Fruit fly (Drosophila melanogaster) whole organism, embryonic: ENCODE results near the gene CG43060.
A peak's percentile ranks its signal among the peaks of the same experiment; 100 is the strongest.

ENCODE experiments used
- Abd-B ChIP-seq: fragments of 200-800 bp; sonication (Bioruptor generic); optimal IDR thresholded peaks from 2 replicates; lab custom pipeline; 2018; ENCODE audit warnings: missing biosample characterization, mild to moderate bottlenecking, missing genetic modification characterization, moderate library complexity
- Antp ChIP-seq: fragments of 200-800 bp; sonication (Bioruptor generic); optimal IDR thresholded peaks from 3 replicates; lab custom pipeline; 2016; ENCODE audit warnings: missing biosample characterization, missing genetic modification characterization
- CG10321 ChIP-seq: fragments of 200-800 bp; sonication (Bioruptor generic); IDR thresholded peaks from 2 replicates; pipeline ENCODE4 v1.3.6; 2022; ENCODE audit warnings: missing biosample characterization, missing genetic modification characterization
- CG10366 ChIP-seq: fragments of 200-800 bp; sonication (Bioruptor generic); IDR thresholded peaks from 2 replicates; pipeline ENCODE4 v1.3.6; 2022; ENCODE audit warnings: missing biosample characterization, missing genetic modification characterization
- CG11093 ChIP-seq: fragments of 200-800 bp; sonication (Bioruptor generic); IDR thresholded peaks from 3 replicates; pipeline ENCODE4 v1.3.6; 2022; ENCODE audit warnings: missing biosample characterization, missing genetic modification characterization
- CG12155 ChIP-seq: fragments of 200-800 bp; sonication (Bioruptor generic); optimal IDR thresholded peaks from 3 replicates; lab custom pipeline; 2016; ENCODE audit warnings: missing biosample characterization, missing genetic modification characterization
- CG12744 ChIP-seq: fragments of 200-800 bp; sonication (Bioruptor generic); optimal IDR thresholded peaks from 2 replicates; lab custom pipeline; 2016; ENCODE audit warnings: missing biosample characterization, missing genetic modification characterization
- CG12942 ChIP-seq: fragments of 200-800 bp; sonication (Bioruptor generic); optimal IDR thresholded peaks from 3 replicates; lab custom pipeline; 2016; ENCODE audit warnings: missing biosample characterization, missing genetic modification characterization
- CG14710 ChIP-seq: fragments of 200-800 bp; sonication (Bioruptor generic); optimal IDR thresholded peaks from 3 replicates; lab custom pipeline; 2019; ENCODE audit warnings: missing biosample characterization, mild to moderate bottlenecking, missing genetic modification characterization, moderate library complexity
- CG1529 ChIP-seq: fragments of 200-800 bp; sonication (Bioruptor generic); optimal IDR thresholded peaks from 3 replicates; lab custom pipeline; 2018; ENCODE audit warnings: missing biosample characterization, missing genetic modification characterization
- CG1602 ChIP-seq: fragments of 200-800 bp; sonication (Bioruptor generic); optimal IDR thresholded peaks from 3 replicates; lab custom pipeline; 2016; ENCODE audit warnings: missing biosample characterization, missing genetic modification characterization
- CG17802 ChIP-seq: fragments of 200-800 bp; sonication (Bioruptor generic); optimal IDR thresholded peaks from 2 replicates; lab custom pipeline; 2018; ENCODE audit warnings: missing biosample characterization, mild to moderate bottlenecking, missing genetic modification characterization, moderate library complexity
- CG2199 ChIP-seq: fragments of 200-800 bp; sonication (Bioruptor generic); IDR thresholded peaks from 3 replicates; pipeline ENCODE4 v1.3.6; 2022; ENCODE audit warnings: missing biosample characterization, missing genetic modification characterization
- CG31365 ChIP-seq: fragments of 200-800 bp; sonication (Bioruptor generic); optimal IDR thresholded peaks from 2 replicates; lab custom pipeline; 2018; ENCODE audit warnings: missing biosample characterization, mild to moderate bottlenecking, missing genetic modification characterization
- CG32532 ChIP-seq: fragments of 200-800 bp; sonication (Bioruptor generic); IDR thresholded peaks from 2 replicates; pipeline ENCODE4 v1.3.6; 2022; ENCODE audit warnings: missing biosample characterization, missing genetic modification characterization
- CG4707 ChIP-seq: fragments of 200-800 bp; sonication (Bioruptor generic); optimal IDR thresholded peaks from 2 replicates; lab custom pipeline; 2018; ENCODE audit warnings: missing biosample characterization, mild to moderate bottlenecking, missing genetic modification characterization, moderate library complexity
- CG4730 ChIP-seq: fragments of 200-800 bp; sonication (Bioruptor generic); IDR thresholded peaks from 2 replicates; pipeline ENCODE4 v1.3.6; 2022; ENCODE audit warnings: missing biosample characterization, missing genetic modification characterization
- CG4854 ChIP-seq: fragments of 200-800 bp; sonication (Bioruptor generic); optimal IDR thresholded peaks from 2 replicates; lab custom pipeline; 2016; ENCODE audit warnings: missing biosample characterization, missing genetic modification characterization, inconsistent platforms
- CG6683 ChIP-seq: fragments of 200-800 bp; sonication (Bioruptor generic); optimal IDR thresholded peaks from 2 replicates; lab custom pipeline; 2017; ENCODE audit warnings: missing biosample characterization, mild to moderate bottlenecking, missing genetic modification characterization, missing genetic modification reagents
- CG6791 ChIP-seq: fragments of 200-800 bp; sonication (Bioruptor generic); IDR thresholded peaks from 3 replicates; pipeline ENCODE4 v1.3.6; 2022; ENCODE audit warnings: missing biosample characterization, missing genetic modification characterization; ENCODE audit not compliant: partially characterized antibody
- CG8290 ChIP-seq, 3 experiments: fragments of 200-800 bp; sonication (Bioruptor generic); optimal IDR thresholded peaks; 2 replicates each; lab custom pipeline; 2016 to 2019; ENCODE audit warnings: missing biosample characterization in 3 of 3, missing genetic modification characterization in 3 of 3, mild to moderate bottlenecking in 2 of 3, moderate library complexity in 1 of 3
- CG8388 ChIP-seq: fragments of 200-800 bp; sonication (Bioruptor generic); optimal IDR thresholded peaks from 2 replicates; lab custom pipeline; 2019; ENCODE audit warnings: missing biosample characterization, mild to moderate bottlenecking, missing genetic modification characterization, moderate library complexity
- D19A ChIP-seq: fragments of 200-800 bp; optimal IDR thresholded peaks from 3 replicates; lab custom pipeline; 2019; ENCODE audit warnings: missing biosample characterization, mild to moderate bottlenecking, missing genetic modification characterization, moderate library complexity
- E2f1 ChIP-seq: fragments of 200-800 bp; sonication (Bioruptor generic); IDR thresholded peaks from 2 replicates; pipeline ENCODE4 v1.3.6; 2022; ENCODE audit warnings: missing biosample characterization, missing genetic modification characterization
- ERR ChIP-seq: fragments of 200-800 bp; sonication (Bioruptor generic); optimal IDR thresholded peaks from 2 replicates; lab custom pipeline; 2016; ENCODE audit warnings: missing biosample characterization, missing genetic modification characterization
- Fer1 ChIP-seq: fragments of 200-800 bp; sonication (Bioruptor generic); optimal IDR thresholded peaks from 2 replicates; lab custom pipeline; 2017; ENCODE audit warnings: missing biosample characterization, mild to moderate bottlenecking, missing genetic modification characterization
- Kr ChIP-seq: fragments of 200-800 bp; sonication (Bioruptor generic); optimal IDR thresholded peaks from 2 replicates; lab custom pipeline; 2017; ENCODE audit warnings: missing biosample characterization, mild to moderate bottlenecking, missing genetic modification characterization
- Max ChIP-seq: fragments of 200-800 bp; sonication (Bioruptor generic); optimal IDR thresholded peaks from 2 replicates; lab custom pipeline; 2016; ENCODE audit warnings: missing biosample characterization, mild to moderate bottlenecking, missing genetic modification characterization
- Med ChIP-seq: fragments of 200-800 bp; sonication (Bioruptor generic); peaks from one replicate; lab custom pipeline; 2016; ENCODE audit warnings: missing biosample characterization, missing genetic modification characterization, mild to moderate bottlenecking, inconsistent platforms, moderate library complexity
- NFAT ChIP-seq: fragments of 200-800 bp; sonication (Bioruptor generic); IDR thresholded peaks from 2 replicates; pipeline ENCODE4 v1.3.6; 2022; ENCODE audit warnings: missing biosample characterization, missing genetic modification characterization
- Rfx ChIP-seq: fragments of 200-800 bp; sonication (Bioruptor generic); IDR thresholded peaks from 2 replicates; pipeline ENCODE4 v1.3.6; 2022; ENCODE audit warnings: missing biosample characterization, missing genetic modification characterization
- Spps ChIP-seq: fragments of 200-800 bp; sonication (Bioruptor generic); optimal IDR thresholded peaks from 2 replicates; lab custom pipeline; 2018; ENCODE audit warnings: missing biosample characterization, mild to moderate bottlenecking, missing genetic modification characterization
- TFAM ChIP-seq: fragments of 200-800 bp; sonication (Bioruptor generic); optimal IDR thresholded peaks from 2 replicates; lab custom pipeline; 2017; ENCODE audit warnings: missing biosample characterization, missing genetic modification characterization, inconsistent platforms
- Xbp1 ChIP-seq: fragments of 200-800 bp; sonication (Bioruptor generic); optimal IDR thresholded peaks from 3 replicates; lab custom pipeline; 2016; ENCODE audit warnings: missing biosample characterization, mild to moderate bottlenecking, missing genetic modification characterization
- ase ChIP-seq: fragments of 200-800 bp; sonication (Bioruptor generic); IDR thresholded peaks from 3 replicates; pipeline ENCODE4 v1.3.6; 2022; ENCODE audit warnings: missing biosample characterization, missing genetic modification characterization
- br ChIP-seq: fragments of >200 bp; optimal IDR thresholded peaks from 2 replicates; lab custom pipeline; 2017
- chm ChIP-seq: fragments of 200-800 bp; sonication (Bioruptor generic); IDR thresholded peaks from 2 replicates; pipeline ENCODE4 v1.3.6; 2022; ENCODE audit warnings: missing biosample characterization, missing genetic modification characterization
- crp ChIP-seq, 2 experiments: fragments of 200-800 bp; sonication (Bioruptor generic); optimal IDR thresholded peaks; 2 replicates in 1 of 2; 3 replicates in 1 of 2; lab custom pipeline; 2017; ENCODE audit warnings: missing biosample characterization in 2 of 2, missing genetic modification characterization in 2 of 2, mild to moderate bottlenecking in 1 of 2, moderate library complexity in 1 of 2
- emc ChIP-seq: fragments of 200-800 bp; sonication (Bioruptor generic); optimal IDR thresholded peaks from 2 replicates; lab custom pipeline; 2016; ENCODE audit warnings: missing biosample characterization, missing genetic modification characterization
- eve ChIP-seq, 2 experiments: fragments of >200 bp; optimal IDR thresholded peaks; 2 replicates each; lab custom pipeline; 2017; ENCODE audit warnings: missing biosample characterization in 2 of 2, missing genetic modification characterization in 2 of 2
- ftz-f1 ChIP-seq: fragments of 200-800 bp; sonication (Bioruptor generic); optimal IDR thresholded peaks from 2 replicates; lab custom pipeline; 2016; ENCODE audit warnings: missing biosample characterization, missing genetic modification characterization
- fu2 ChIP-seq: fragments of 200-800 bp; sonication (Bioruptor generic); optimal IDR thresholded peaks from 2 replicates; lab custom pipeline; 2016; ENCODE audit warnings: missing biosample characterization, missing genetic modification characterization
- gsb-n ChIP-seq: fragments of 200-800 bp; sonication (Bioruptor generic); optimal IDR thresholded peaks from 3 replicates; lab custom pipeline; 2018; ENCODE audit warnings: missing biosample characterization, mild to moderate bottlenecking, missing genetic modification characterization
- gt ChIP-seq: fragments of 200-800 bp; sonication (Bioruptor generic); IDR thresholded peaks from 2 replicates; pipeline ENCODE4 v1.3.6; 2022; ENCODE audit warnings: missing biosample characterization, missing genetic modification characterization
- kah ChIP-seq: fragments of 200-800 bp; sonication (Bioruptor generic); optimal IDR thresholded peaks from 2 replicates; lab custom pipeline; 2018; ENCODE audit warnings: missing biosample characterization, mild to moderate bottlenecking, missing genetic modification characterization
- luna ChIP-seq: fragments of 200-800 bp; sonication (Bioruptor generic); optimal IDR thresholded peaks from 2 replicates; lab custom pipeline; 2016; ENCODE audit warnings: missing biosample characterization, missing genetic modification characterization
- nerfin-1 ChIP-seq: fragments of 200-800 bp; sonication (Bioruptor generic); optimal IDR thresholded peaks from 3 replicates; lab custom pipeline; 2019; ENCODE audit warnings: missing biosample characterization, mild to moderate bottlenecking, missing genetic modification characterization, moderate library complexity
- pros ChIP-seq: fragments of 200-800 bp; sonication (Bioruptor generic); optimal IDR thresholded peaks from 3 replicates; lab custom pipeline; 2019; ENCODE audit warnings: missing biosample characterization, mild to moderate bottlenecking, missing genetic modification characterization, moderate library complexity
- psq ChIP-seq: fragments of 200-800 bp; sonication (Bioruptor generic); optimal IDR thresholded peaks from 2 replicates; lab custom pipeline; 2017; ENCODE audit warnings: missing biosample characterization, missing genetic modification characterization
- row ChIP-seq: fragments of 200-800 bp; sonication (Bioruptor generic); IDR thresholded peaks from 3 replicates; pipeline ENCODE4 v1.3.6; 2022; ENCODE audit warnings: missing biosample characterization, missing genetic modification characterization
- unpg ChIP-seq: fragments of 200-800 bp; sonication (Bioruptor generic); optimal IDR thresholded peaks from 3 replicates; lab custom pipeline; 2018; ENCODE audit warnings: missing biosample characterization, mild to moderate bottlenecking, missing genetic modification characterization, moderate library complexity
- vfl ChIP-seq: fragments of 200-800 bp; sonication (Bioruptor generic); optimal IDR thresholded peaks from 2 replicates; lab custom pipeline; 2016; ENCODE audit warnings: missing biosample characterization, missing genetic modification characterization

Gene CG43060

DNA sequence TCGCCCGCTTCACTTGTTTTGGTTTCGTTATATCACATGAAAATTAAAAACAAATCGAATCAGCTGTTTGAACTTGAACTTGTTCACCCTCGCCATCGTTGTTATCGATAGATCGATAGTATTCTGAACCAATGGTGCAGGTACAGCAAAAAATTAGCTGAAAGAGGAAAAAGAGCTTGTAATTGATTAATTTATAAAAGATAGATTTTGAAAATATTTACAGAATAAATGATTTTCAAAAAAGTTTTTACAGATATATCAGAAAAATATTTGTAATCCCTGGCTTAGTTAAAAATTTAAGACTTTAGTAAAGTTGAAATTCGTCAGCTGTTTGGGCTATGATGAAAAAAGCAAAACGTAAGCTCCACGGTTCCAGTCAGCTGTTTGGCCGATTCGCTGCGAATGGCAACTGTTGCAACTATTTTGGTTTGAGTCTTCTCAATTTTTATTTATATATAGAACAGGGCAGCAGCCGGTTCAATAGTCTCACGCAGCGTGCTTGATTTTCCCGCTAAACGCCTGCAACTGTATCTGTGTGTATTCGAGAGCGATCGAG, 8.0 kb upstream of the CG43060 start, which contains the start of the genes CG11035 and unc-45 (continued):
- TF ChIP-seq pros = no peak
- peak; percentile 50 for TF ChIP-seq Med
- TF ChIP-seq CG4707 (GFP tag; lab: Kevin White, UChicago) = no peak
- no peak for TF ChIP-seq CG2199 (GFP tag; lab: Robert Waterston, UW)
- no peak for TF ChIP-seq NFAT
- no peak for TF ChIP-seq CG17802 (tag; lab: Kevin White, UChicago)
- TF ChIP-seq CG10321 (GFP tag; lab: Robert Waterston, UW) = no peak
- TF ChIP-seq ftz-f1 (GFP tag; lab: Kevin White, UChicago) = peak; percentile 27
- TF ChIP-seq D19A (tag; lab: Kevin White, UChicago) = peak; percentile 41
- peak; percentile 10 for TF ChIP-seq CG1602 (GFP tag; lab: Kevin White, UChicago)
- no peak for TF ChIP-seq CG12155 (GFP tag; lab: Kevin White, UChicago)
- TF ChIP-seq unpg = peak; percentile 27
- TF ChIP-seq CG8290 (GFP tag; optimal IDR thresholded peaks at IDR 0.05; lab: Kevin White, UChicago) = peak; percentile 68
- no peak for TF ChIP-seq CG8290 (tag; optimal IDR thresholded peaks at IDR 0.05; lab: Kevin White, UChicago)
- TF ChIP-seq Antp = no peak
- TF ChIP-seq CG14710 = peak; percentile 61
- no peak for TF ChIP-seq kah (GFP tag; lab: Kevin White, UChicago)
- TF ChIP-seq CG31365 (tag; lab: Kevin White, UChicago) = no peak
- peak; percentile 91 for TF ChIP-seq row (GFP tag; lab: Robert Waterston, UW)
- no peak for TF ChIP-seq CG4730 (GFP tag; lab: Robert Waterston, UW)
- TF ChIP-seq Abd-B = peak; percentile 42
- TF ChIP-seq CG11093 (GFP tag; lab: Robert Waterston, UW) = no peak
- no peak for TF ChIP-seq Kr
- no peak for TF ChIP-seq fu2 (GFP tag; lab: Kevin White, UChicago)
- no peak for TF ChIP-seq CG1529 (GFP tag; lab: Kevin White, UChicago)
- peak; percentile 79 for TF ChIP-seq CG6791 (GFP tag; lab: Robert Waterston, UW)
- no peak for TF ChIP-seq psq (GFP tag; lab: Kevin White, UChicago)
- no peak for TF ChIP-seq CG10366
- no peak for TF ChIP-seq Spps (tag; lab: Kevin White, UChicago)
- TF ChIP-seq CG32532 (GFP tag; lab: Robert Waterston, UW) = peak; percentile 55
- TF ChIP-seq crp (GFP tag; optimal IDR thresholded peaks at IDR 0.05; lab: Kevin White, UChicago) = peak; percentile 86 to 99
- TF ChIP-seq gt (GFP tag; lab: Robert Waterston, UW) = no peak
- TF ChIP-seq TFAM = no peak
- no peak for TF ChIP-seq eve (GFP tag; optimal IDR thresholded peaks at IDR 0.05; lab: Kevin White, UChicago)
- peak; percentile 34 for TF ChIP-seq nerfin-1
- TF ChIP-seq Rfx (GFP tag; lab: Robert Waterston, UW) = peak; percentile 65
- no peak for TF ChIP-seq CG6683 (GFP tag; lab: Kevin White, UChicago)
- no peak for TF ChIP-seq ERR
- no peak for TF ChIP-seq vfl (GFP tag; lab: Kevin White, UChicago)
- TF ChIP-seq CG8388 (GFP tag; lab: Kevin White, UChicago) = no peak
- no peak for TF ChIP-seq luna (GFP tag; lab: Kevin White, UChicago)
- no peak for TF ChIP-seq ase (GFP tag; lab: Robert Waterston, UW)
- TF ChIP-seq CG4854 (GFP tag; lab: Kevin White, UChicago) = no peak
- TF ChIP-seq Xbp1 (GFP tag; lab: Kevin White, UChicago) = peak; percentile 31
- no peak for TF ChIP-seq E2f1 (GFP tag; lab: Robert Waterston, UW)
- no peak for TF ChIP-seq CG12942
- TF ChIP-seq chm (GFP tag; lab: Robert Waterston, UW) = no peak
- TF ChIP-seq CG12744 (GFP tag; lab: Kevin White, UChicago) = no peak
- TF ChIP-seq Fer1 (GFP tag; lab: Kevin White, UChicago) = peak; percentile 31
- no peak for TF ChIP-seq emc (GFP tag; lab: Kevin White, UChicago)
- TF ChIP-seq gsb-n (tag; lab: Kevin White, UChicago) = no peak
- no peak for TF ChIP-seq br (lab: Kevin White, UChicago)
- peak; percentile 9 for TF ChIP-seq Max (GFP tag; lab: Kevin White, UChicago)
